Fruit fly (Drosophila melanogaster) whole organism, embryonic: ENCODE data around the gene CG12560.

Experiments
- Bgb ChIP-seq: fragments of 200-800 bp; sonication (Bioruptor generic); IDR thresholded peaks from 2 replicates; pipeline ENCODE4 v1.3.6; 2022; ENCODE audit warnings: missing biosample characterization, missing genetic modification characterization; ENCODE audit not compliant: partially characterized antibody
- CG10321 ChIP-seq: fragments of 200-800 bp; sonication (Bioruptor generic); IDR thresholded peaks from 2 replicates; pipeline ENCODE4 v1.3.6; 2022; ENCODE audit warnings: missing biosample characterization, missing genetic modification characterization
- CG10366 ChIP-seq: fragments of 200-800 bp; sonication (Bioruptor generic); IDR thresholded peaks from 2 replicates; pipeline ENCODE4 v1.3.6; 2022; ENCODE audit warnings: missing biosample characterization, missing genetic modification characterization
- CG10543 ChIP-seq: fragments of 200-800 bp; sonication (Bioruptor generic); optimal IDR thresholded peaks from 3 replicates; lab custom pipeline; 2017; ENCODE audit warnings: missing biosample characterization, mild to moderate bottlenecking, missing genetic modification characterization, moderate library complexity
- CG12299 ChIP-seq: fragments of 200-800 bp; sonication (Bioruptor generic); optimal IDR thresholded peaks from 2 replicates; lab custom pipeline; 2018; ENCODE audit warnings: missing biosample characterization, mild to moderate bottlenecking, missing genetic modification characterization
- CG13894 ChIP-seq: fragments of 200-800 bp; sonication (Bioruptor generic); optimal IDR thresholded peaks from 3 replicates; lab custom pipeline; 2018; ENCODE audit warnings: missing biosample characterization, mild to moderate bottlenecking, missing genetic modification characterization, moderate library complexity
- CG16813 ChIP-seq: fragments of 200-800 bp; sonication (Bioruptor generic); IDR thresholded peaks from 3 replicates; pipeline ENCODE4 v1.3.6; 2022; ENCODE audit warnings: missing biosample characterization, missing genetic modification characterization; ENCODE audit not compliant: partially characterized antibody
- CG16863 ChIP-seq: fragments of 200-800 bp; sonication (Bioruptor generic); optimal IDR thresholded peaks from 3 replicates; lab custom pipeline; 2016; ENCODE audit warnings: missing biosample characterization, missing genetic modification characterization
- CG17568 ChIP-seq: fragments of 200-800 bp; sonication (Bioruptor generic); optimal IDR thresholded peaks from 2 replicates; lab custom pipeline; 2018; ENCODE audit warnings: missing biosample characterization, mild to moderate bottlenecking, missing genetic modification characterization, moderate library complexity
- CG30431 ChIP-seq: fragments of 200-800 bp; sonication (Bioruptor generic); optimal IDR thresholded peaks from 2 replicates; lab custom pipeline; 2017; ENCODE audit warnings: missing biosample characterization, missing genetic modification characterization
- CG3407 ChIP-seq: fragments of 200-800 bp; sonication (Bioruptor generic); optimal IDR thresholded peaks from 2 replicates; lab custom pipeline; 2018; ENCODE audit warnings: missing biosample characterization, mild to moderate bottlenecking, missing genetic modification characterization
- CG34224 ChIP-seq: fragments of 200-800 bp; sonication (Bioruptor generic); IDR thresholded peaks from 3 replicates; pipeline ENCODE4 v1.3.6; 2022; ENCODE audit warnings: missing biosample characterization, missing genetic modification characterization; ENCODE audit not compliant: partially characterized antibody
- CG4854 ChIP-seq: fragments of 200-800 bp; sonication (Bioruptor generic); optimal IDR thresholded peaks from 2 replicates; lab custom pipeline; 2016; ENCODE audit warnings: missing biosample characterization, missing genetic modification characterization, inconsistent platforms
- CG5180 ChIP-seq: fragments of 200-800 bp; sonication (Bioruptor generic); optimal IDR thresholded peaks from 3 replicates; lab custom pipeline; 2017; ENCODE audit warnings: missing biosample characterization, missing genetic modification characterization, mild to moderate bottlenecking, moderate library complexity, missing genetic modification reagents
- CG6175 ChIP-seq: fragments of 200-800 bp; sonication (Bioruptor generic); IDR thresholded peaks from 3 replicates; pipeline ENCODE4 v1.3.6; 2022; ENCODE audit warnings: missing biosample characterization, missing genetic modification characterization
- CTCF ChIP-seq: fragments of 200-800 bp; sonication (Bioruptor generic); optimal IDR thresholded peaks from 2 replicates; lab custom pipeline; 2017; ENCODE audit warnings: missing biosample characterization, mild to moderate bottlenecking, missing genetic modification characterization, moderate library complexity
- CrebB ChIP-seq: fragments of 200-800 bp; sonication (Bioruptor generic); optimal IDR thresholded peaks from 3 replicates; lab custom pipeline; 2018; ENCODE audit warnings: missing biosample characterization, mild to moderate bottlenecking, missing genetic modification characterization
- Dbx ChIP-seq: fragments of 200-800 bp; sonication (Bioruptor generic); IDR thresholded peaks from 3 replicates; pipeline ENCODE4 v1.3.6; 2022; ENCODE audit warnings: missing biosample characterization, missing genetic modification characterization
- ERR ChIP-seq: fragments of 200-800 bp; sonication (Bioruptor generic); optimal IDR thresholded peaks from 2 replicates; lab custom pipeline; 2016; ENCODE audit warnings: missing biosample characterization, missing genetic modification characterization
- Eip74EF ChIP-seq, 2 experiments: fragments of 200-800 bp in 1 of 2; fragments of >200 bp in 1 of 2; sonication (Bioruptor generic) in 1 of 2; optimal IDR thresholded peaks; 2 replicates each; lab custom pipeline; 2017 to 2019; ENCODE audit warnings: missing biosample characterization in 2 of 2, missing genetic modification characterization in 2 of 2, mild to moderate bottlenecking in 1 of 2, moderate library complexity in 1 of 2
- Ets97D ChIP-seq: fragments of 200-800 bp; sonication (Bioruptor generic); optimal IDR thresholded peaks from 3 replicates; lab custom pipeline; 2016; ENCODE audit warnings: missing biosample characterization, missing genetic modification characterization
- Gug ChIP-seq: fragments of 200-800 bp; sonication (Bioruptor generic); IDR thresholded peaks from 4 replicates; pipeline ENCODE4 v1.3.6; 2022; ENCODE audit warnings: missing biosample characterization, missing genetic modification characterization
- HmgZ ChIP-seq: fragments of 200-800 bp; sonication (Bioruptor generic); optimal IDR thresholded peaks from 2 replicates; lab custom pipeline; 2018; ENCODE audit warnings: missing biosample characterization, mild to moderate bottlenecking, missing genetic modification characterization
- Med ChIP-seq: fragments of 200-800 bp; sonication (Bioruptor generic); peaks from one replicate; lab custom pipeline; 2016; ENCODE audit warnings: missing biosample characterization, missing genetic modification characterization, mild to moderate bottlenecking, inconsistent platforms, moderate library complexity
- Nf-YC ChIP-seq: fragments of 200-800 bp; optimal IDR thresholded peaks from 3 replicates; lab custom pipeline; 2019; ENCODE audit warnings: missing biosample characterization, mild to moderate bottlenecking, missing genetic modification characterization, moderate library complexity
- NfI ChIP-seq: fragments of 200-800 bp; sonication (Bioruptor generic); optimal IDR thresholded peaks from 3 replicates; lab custom pipeline; 2018; ENCODE audit warnings: missing biosample characterization, mild to moderate bottlenecking, missing genetic modification characterization, moderate library complexity
- Poxn ChIP-seq: fragments of 200-800 bp; sonication (Bioruptor generic); IDR thresholded peaks from 2 replicates; pipeline ENCODE4 v1.3.6; 2022; ENCODE audit warnings: missing biosample characterization, missing genetic modification characterization
- Rfx ChIP-seq: fragments of 200-800 bp; sonication (Bioruptor generic); IDR thresholded peaks from 2 replicates; pipeline ENCODE4 v1.3.6; 2022; ENCODE audit warnings: missing biosample characterization, missing genetic modification characterization
- Sin3A ChIP-seq: fragments of >200 bp; optimal IDR thresholded peaks from 2 replicates; lab custom pipeline; 2018
- amos ChIP-seq: fragments of 200-800 bp; sonication (Bioruptor generic); IDR thresholded peaks from 2 replicates; pipeline ENCODE4 v1.3.6; 2022; ENCODE audit warnings: missing biosample characterization, missing genetic modification characterization; ENCODE audit not compliant: partially characterized antibody
- bbx ChIP-seq: fragments of 200-800 bp; sonication (Bioruptor generic); IDR thresholded peaks from 2 replicates; pipeline ENCODE4 v1.3.6; 2022; ENCODE audit warnings: missing biosample characterization, missing genetic modification characterization; ENCODE audit not compliant: partially characterized antibody
- chinmo ChIP-seq: fragments of 200-800 bp; sonication (Bioruptor generic); IDR thresholded peaks from 4 replicates; pipeline ENCODE4 v1.3.6; 2022; ENCODE audit warnings: missing biosample characterization, missing genetic modification characterization; ENCODE audit not compliant: partially characterized antibody
- ems ChIP-seq: fragments of 200-800 bp; sonication (Bioruptor generic); optimal IDR thresholded peaks from 3 replicates; lab custom pipeline; 2016; ENCODE audit warnings: missing biosample characterization, missing genetic modification characterization
- en ChIP-seq: fragments of 200-800 bp; sonication (Bioruptor generic); optimal IDR thresholded peaks from 2 replicates; lab custom pipeline; 2016; ENCODE audit warnings: missing biosample characterization, missing genetic modification characterization
- eve ChIP-seq, 2 experiments: fragments of >200 bp; optimal IDR thresholded peaks; 2 replicates each; lab custom pipeline; 2017; ENCODE audit warnings: missing biosample characterization in 2 of 2, missing genetic modification characterization in 2 of 2
- ewg ChIP-seq: fragments of 200-800 bp; sonication (Bioruptor generic); optimal IDR thresholded peaks from 3 replicates; lab custom pipeline; 2017; ENCODE audit warnings: mild to moderate bottlenecking, missing biosample characterization, missing genetic modification reagents, missing genetic modification characterization
- eyg ChIP-seq: fragments of 200-800 bp; sonication (Bioruptor generic); optimal IDR thresholded peaks from 3 replicates; lab custom pipeline; 2016; ENCODE audit warnings: missing biosample characterization, missing genetic modification characterization
- ftz-f1 ChIP-seq: fragments of 200-800 bp; sonication (Bioruptor generic); optimal IDR thresholded peaks from 2 replicates; lab custom pipeline; 2016; ENCODE audit warnings: missing biosample characterization, missing genetic modification characterization
- gce ChIP-seq: fragments of 200-800 bp; sonication (Bioruptor generic); IDR thresholded peaks from 3 replicates; pipeline ENCODE4 v1.3.6; 2022; ENCODE audit warnings: missing biosample characterization, missing genetic modification characterization
- her ChIP-seq: fragments of 200-800 bp; sonication (Bioruptor generic); optimal IDR thresholded peaks from 2 replicates; lab custom pipeline; 2016; ENCODE audit warnings: missing biosample characterization, missing genetic modification characterization
- hkb ChIP-seq, 2 experiments: fragments of 200-800 bp in 1 of 2; fragments of >200 bp in 1 of 2; sonication (Bioruptor generic) in 1 of 2; IDR thresholded peaks in 1 of 2; optimal IDR thresholded peaks in 1 of 2; 2 replicates each; pipeline versions ENCODE4 v1.3.6 to Lab custom; 2017 to 2022; ENCODE audit warnings: missing biosample characterization in 1 of 2, missing genetic modification characterization in 1 of 2
- lab ChIP-seq: fragments of 200-800 bp; sonication (Bioruptor generic); optimal IDR thresholded peaks from 3 replicates; lab custom pipeline; 2017; ENCODE audit warnings: missing biosample characterization, missing genetic modification characterization, mild to moderate bottlenecking, moderate library complexity, missing genetic modification reagents
- lbe ChIP-seq: fragments of 200-800 bp; sonication (Bioruptor generic); optimal IDR thresholded peaks from 2 replicates; lab custom pipeline; 2016; ENCODE audit warnings: missing biosample characterization, mild to moderate bottlenecking, missing genetic modification characterization
- lilli ChIP-seq: fragments of 200-800 bp; sonication (Bioruptor generic); optimal IDR thresholded peaks from 3 replicates; lab custom pipeline; 2016; ENCODE audit warnings: missing biosample characterization, missing genetic modification characterization
- nom ChIP-seq: fragments of 200-800 bp; sonication (Bioruptor generic); optimal IDR thresholded peaks from 2 replicates; lab custom pipeline; 2017; ENCODE audit warnings: missing biosample characterization, missing genetic modification characterization, mild to moderate bottlenecking, moderate library complexity, missing genetic modification reagents
- org-1 ChIP-seq: fragments of 200-800 bp; sonication (Bioruptor generic); optimal IDR thresholded peaks from 2 replicates; lab custom pipeline; 2017; ENCODE audit warnings: missing biosample characterization, missing genetic modification characterization
- pho ChIP-seq: fragments of 200-800 bp; sonication (Bioruptor generic); optimal IDR thresholded peaks from 2 replicates; lab custom pipeline; 2016; ENCODE audit warnings: missing biosample characterization, missing genetic modification characterization
- so ChIP-seq: fragments of 200-800 bp; sonication (Bioruptor generic); IDR thresholded peaks from 3 replicates; pipeline ENCODE4 v1.3.6; 2022; ENCODE audit warnings: missing biosample characterization, missing genetic modification characterization

Gene CG12560

DNA sequence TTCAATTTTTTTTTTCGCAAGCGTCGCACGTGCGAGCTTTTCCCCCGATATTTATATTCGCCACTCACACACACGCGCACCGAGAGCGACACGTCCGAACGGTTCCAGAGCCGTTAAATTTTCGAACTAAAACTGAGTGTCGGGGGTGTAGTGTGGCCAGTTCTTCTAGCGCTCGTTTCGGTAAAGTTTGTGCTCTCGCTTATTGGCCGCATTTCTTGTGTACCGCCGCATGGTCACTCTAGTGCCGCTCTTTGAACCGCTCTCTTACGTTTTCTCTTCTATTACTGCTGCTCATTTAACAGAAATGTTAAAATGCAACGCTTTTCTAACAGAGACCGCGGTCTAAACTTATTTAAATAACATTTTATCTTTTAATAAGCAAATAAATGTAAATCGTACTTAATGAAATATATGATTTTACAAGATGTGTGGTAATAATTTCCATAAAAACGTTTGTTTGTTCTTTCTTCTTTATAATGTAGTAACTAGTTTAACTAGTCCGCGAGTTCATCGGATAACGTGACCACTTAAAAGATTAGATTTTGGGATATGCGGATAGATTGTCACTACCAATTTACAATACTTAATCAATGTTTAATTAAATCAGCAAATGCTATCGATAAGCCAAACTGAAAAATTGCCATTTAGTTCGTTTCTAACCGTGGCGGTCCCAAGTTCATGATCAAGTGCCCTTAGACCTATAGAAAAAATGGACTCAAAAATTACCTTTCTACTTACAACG lies 25.0 kb downstream of the CG12560 start, which contains the start of gene Snoo (continued):
- no peak for TF ChIP-seq Gug (GFP tag; lab: Robert Waterston, UW)
- peak; percentile 46; the same call in 2 of the 3 replicates for TF ChIP-seq CG34224 (GFP tag; lab: Robert Waterston, UW)
- no peak for TF ChIP-seq ems (GFP tag; lab: Kevin White, UChicago)
- no peak for TF ChIP-seq CG10321
- TF ChIP-seq Nf-YC (tag; lab: Kevin White, UChicago): peak; percentile 13
- peak; percentile 35; the same call in 2 of the 3 replicates for TF ChIP-seq Dbx (GFP tag; lab: Robert Waterston, UW)
- peak; percentile 87; the same call in 2 of the 4 replicates for TF ChIP-seq chinmo (GFP tag; lab: Robert Waterston, UW)
- TF ChIP-seq gce (GFP tag; lab: Robert Waterston, UW): peak; percentile 12; the same call in 1 of the 3 replicates
- no peak for TF ChIP-seq CG10366 (GFP tag; lab: Robert Waterston, UW)
- TF ChIP-seq CG10543 (GFP tag; lab: Kevin White, UChicago): peak; percentile 53
- no peak for TF ChIP-seq Sin3A (lab: Kevin White, UChicago)
- TF ChIP-seq Rfx: peak; percentile 38; the same call in 1 of the 2 replicates
- peak; percentile 32 for TF ChIP-seq lab (GFP tag; lab: Kevin White, UChicago)
- TF ChIP-seq her (GFP tag; lab: Kevin White, UChicago): peak; percentile 18
- TF ChIP-seq CG4854 (GFP tag; lab: Kevin White, UChicago): no peak
- peak; percentile 29 for TF ChIP-seq ftz-f1 (GFP tag; lab: Kevin White, UChicago)
- TF ChIP-seq CG5180 (GFP tag; lab: Kevin White, UChicago): peak; percentile 26
- TF ChIP-seq CG6175 (GFP tag; lab: Robert Waterston, UW): no peak; the same call in 2 of the 3 replicates
- no peak for TF ChIP-seq CG17568
- no peak for TF ChIP-seq lilli
- TF ChIP-seq CrebB (tag; lab: Kevin White, UChicago): peak; percentile 15
- TF ChIP-seq CG12299 (tag; lab: Kevin White, UChicago): peak; percentile 4
- TF ChIP-seq Poxn (GFP tag; lab: Robert Waterston, UW): no peak
- no peak for TF ChIP-seq pho (GFP tag; lab: Kevin White, UChicago)
- no peak for TF ChIP-seq lbe (GFP tag; lab: Kevin White, UChicago)
- no peak for TF ChIP-seq Eip74EF (GFP tag; optimal IDR thresholded peaks at IDR 0.05; lab: Kevin White, UChicago)
- TF ChIP-seq ERR (GFP tag; lab: Kevin White, UChicago): peak; percentile 27
- peak; percentile 85 for TF ChIP-seq Med
- peak; percentile 47 for TF ChIP-seq HmgZ (tag; lab: Kevin White, UChicago)
- TF ChIP-seq CG13894: peak; percentile 13
- TF ChIP-seq org-1 (GFP tag; lab: Kevin White, UChicago): no peak
- TF ChIP-seq CG3407 (GFP tag; lab: Kevin White, UChicago): no peak
- peak; percentile 20 for TF ChIP-seq NfI
- peak; percentile 46 for TF ChIP-seq ewg (GFP tag; lab: Kevin White, UChicago)
- TF ChIP-seq Bgb (GFP tag; lab: Robert Waterston, UW): peak; percentile 61
- no peak for TF ChIP-seq CG30431 (GFP tag; lab: Kevin White, UChicago)
- peak; percentile 52; the same call in 2 of the 3 replicates for TF ChIP-seq so (GFP tag; lab: Robert Waterston, UW)
- peak; percentile 6 for TF ChIP-seq nom (GFP tag; lab: Kevin White, UChicago)
- peak; percentile 64 for TF ChIP-seq CTCF
- no peak for TF ChIP-seq hkb (optimal IDR thresholded peaks at IDR 0.05; lab: Kevin White, UChicago)
- TF ChIP-seq hkb (GFP tag; IDR thresholded peaks at IDR 0.05; lab: Robert Waterston, UW): 0 out of 2 replicates have a peak, but pooled peaks have one; percentile 20
- TF ChIP-seq eyg: no peak
- no peak for TF ChIP-seq CG16863 (GFP tag; lab: Kevin White, UChicago)
- peak in 1 of 2 experiments; percentile 43 for TF ChIP-seq eve (GFP tag; optimal IDR thresholded peaks at IDR 0.05; lab: Kevin White, UChicago)
- no peak for TF ChIP-seq en
- TF ChIP-seq amos: peak; percentile 23; the same call in 1 of the 2 replicates
- TF ChIP-seq Ets97D (GFP tag; lab: Kevin White, UChicago): peak; percentile 10
- TF ChIP-seq CG16813: 0 out of 3 replicates have a peak, but pooled peaks have one; percentile 15
- TF ChIP-seq bbx (GFP tag; lab: Robert Waterston, UW): peak; percentile 46; the same call in 1 of the 2 replicates
